Worm (Caenorhabditis elegans) whole organism, L3 larva: ENCODE results near the gene F21G4.6.

Experiments
- R02D3.7 ChIP-seq: fragments of 150-350 bp; optimal IDR thresholded peaks from 2 replicates; lab custom pipeline; 2014; ENCODE audit warnings: missing biosample characterization, missing genetic modification characterization
- ZK546.5 ChIP-seq: sonication (generic microtip); optimal IDR thresholded peaks from 2 replicates; lab custom pipeline; 2017; ENCODE audit warnings: missing biosample characterization, missing genetic modification characterization
- aly-2 ChIP-seq: fragments of 150-350 bp; optimal IDR thresholded peaks from 2 replicates; lab custom pipeline; 2014; ENCODE audit warnings: missing biosample characterization, missing genetic modification characterization
- ama-1 ChIP-seq: fragments of 150-350 bp; optimal IDR thresholded peaks from 2 replicates; lab custom pipeline; 2018
- ceh-9 ChIP-seq: sonication (generic microtip); optimal IDR thresholded peaks from 2 replicates; lab custom pipeline; 2018; ENCODE audit warnings: missing biosample characterization, missing genetic modification characterization
- egl-5 ChIP-seq: fragments of 150-350 bp; optimal IDR thresholded peaks from 2 replicates; lab custom pipeline; 2017; ENCODE audit warnings: missing biosample characterization, missing genetic modification reagents, missing genetic modification characterization, inconsistent platforms
- elt-1 ChIP-seq: fragments of 150-350 bp; optimal IDR thresholded peaks from 2 replicates; lab custom pipeline; 2014; ENCODE audit warnings: missing biosample characterization, missing genetic modification characterization
- fkh-10 ChIP-seq: sonication (generic microtip); optimal IDR thresholded peaks from 2 replicates; lab custom pipeline; 2017; ENCODE audit warnings: missing biosample characterization, missing genetic modification reagents, missing genetic modification characterization
- fos-1 ChIP-seq: fragments of 150-350 bp; optimal IDR thresholded peaks from 2 replicates; lab custom pipeline; 2014; ENCODE audit warnings: missing biosample characterization, missing genetic modification characterization
- hmg-11 ChIP-seq: sonication (generic microtip); optimal IDR thresholded peaks from 2 replicates; lab custom pipeline; 2016; ENCODE audit warnings: missing genetic modification characterization, missing compliant biosample characterization
- lin-15B ChIP-seq: fragments of 150-350 bp; optimal IDR thresholded peaks from 2 replicates; lab custom pipeline; 2014; ENCODE audit warnings: missing biosample characterization, missing genetic modification characterization
- mml-1 ChIP-seq: fragments of 150-350 bp; sonication (generic microtip); optimal IDR thresholded peaks from 3 replicates; lab custom pipeline; 2014; ENCODE audit warnings: missing biosample characterization, missing genetic modification characterization
- nhr-12 ChIP-seq: fragments of 150-350 bp; optimal IDR thresholded peaks from 2 replicates; lab custom pipeline; 2014; ENCODE audit warnings: missing biosample characterization, missing genetic modification characterization
- nhr-23 ChIP-seq: fragments of 150-350 bp; optimal IDR thresholded peaks from 2 replicates; lab custom pipeline; 2014; ENCODE audit warnings: missing biosample characterization, missing genetic modification reagents, missing genetic modification characterization
- nhr-237 ChIP-seq: fragments of 150-350 bp; optimal IDR thresholded peaks from 2 replicates; lab custom pipeline; 2014; ENCODE audit warnings: missing biosample characterization, missing genetic modification characterization
- nhr-25 ChIP-seq: sonication (generic microtip); optimal IDR thresholded peaks from 2 replicates; lab custom pipeline; 2017; ENCODE audit warnings: missing biosample characterization, missing genetic modification characterization
- nhr-67 ChIP-seq: fragments of 150-350 bp; optimal IDR thresholded peaks from 2 replicates; lab custom pipeline; 2014; ENCODE audit warnings: missing biosample characterization, missing genetic modification characterization
- nhr-76 ChIP-seq: fragments of 150-350 bp; sonication (generic microtip); optimal IDR thresholded peaks from 5 replicates; lab custom pipeline; 2014; ENCODE audit warnings: missing biosample characterization, missing genetic modification characterization
- nhr-77 ChIP-seq: fragments of 150-350 bp; optimal IDR thresholded peaks from 2 replicates; lab custom pipeline; 2014; ENCODE audit warnings: missing biosample characterization, missing genetic modification characterization
- pha-4 ChIP-seq: fragments of 150-350 bp; optimal IDR thresholded peaks from 2 replicates; lab custom pipeline; 2014; ENCODE audit warnings: missing biosample characterization, missing genetic modification reagents, missing genetic modification characterization
- pqm-1 ChIP-seq: fragments of 150-350 bp; optimal IDR thresholded peaks from 2 replicates; lab custom pipeline; 2017; ENCODE audit warnings: missing biosample characterization, missing genetic modification characterization, inconsistent platforms
- sea-2 ChIP-seq: fragments of 150-350 bp; sonication (generic microtip); optimal IDR thresholded peaks from 4 replicates; lab custom pipeline; 2014; ENCODE audit warnings: missing biosample characterization, missing genetic modification reagents, missing genetic modification characterization
- skn-1 ChIP-seq: fragments of 150-350 bp; optimal IDR thresholded peaks from 2 replicates; lab custom pipeline; 2014; ENCODE audit warnings: missing biosample characterization, missing genetic modification characterization
- snpc-4 ChIP-seq: fragments of 150-350 bp; optimal IDR thresholded peaks from 2 replicates; lab custom pipeline; 2014; ENCODE audit warnings: missing biosample characterization, missing genetic modification characterization
- tbx-2 ChIP-seq: sonication (generic microtip); optimal IDR thresholded peaks from 2 replicates; lab custom pipeline; 2016; ENCODE audit warnings: mild to moderate bottlenecking, missing genetic modification characterization, missing compliant biosample characterization
- unc-39 ChIP-seq: sonication (generic microtip); optimal IDR thresholded peaks from 4 replicates; lab custom pipeline; 2017; ENCODE audit warnings: missing biosample characterization, missing genetic modification characterization
- zag-1 ChIP-seq: fragments of 150-350 bp; optimal IDR thresholded peaks from 2 replicates; lab custom pipeline; 2014; ENCODE audit warnings: missing biosample characterization, missing genetic modification characterization

F21G4.6 gene

DNA sequence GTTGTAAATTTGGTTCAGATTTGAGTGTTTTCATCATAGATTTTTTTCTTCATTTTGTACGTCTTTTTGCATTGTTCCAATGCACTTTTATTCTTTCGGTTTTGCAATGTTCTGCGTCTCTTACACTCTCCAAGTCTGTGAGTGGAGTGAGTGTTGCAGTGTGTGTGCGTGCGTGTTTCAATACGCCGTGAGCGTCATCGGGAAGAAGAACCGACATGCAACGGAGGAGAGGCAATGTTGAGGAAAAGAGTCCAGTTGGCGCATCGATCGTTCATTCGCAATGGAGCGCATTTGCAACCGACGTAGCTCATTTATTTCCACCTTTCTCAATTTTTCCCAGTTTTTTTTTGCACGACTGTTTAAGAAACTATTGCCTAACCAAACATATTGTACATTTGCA is 41.3 kb upstream of the F21G4.6 start, which contains the start of gene ZC506.1 (continued):
- peak; percentile 91 for TF ChIP-seq egl-5 (tag; lab: Kevin White, UChicago)
- no peak for TF ChIP-seq mml-1 (tag; lab: Kevin White, UChicago)
- TF ChIP-seq fos-1 (tag; lab: Kevin White, UChicago), result peak; percentile 51

DNA sequence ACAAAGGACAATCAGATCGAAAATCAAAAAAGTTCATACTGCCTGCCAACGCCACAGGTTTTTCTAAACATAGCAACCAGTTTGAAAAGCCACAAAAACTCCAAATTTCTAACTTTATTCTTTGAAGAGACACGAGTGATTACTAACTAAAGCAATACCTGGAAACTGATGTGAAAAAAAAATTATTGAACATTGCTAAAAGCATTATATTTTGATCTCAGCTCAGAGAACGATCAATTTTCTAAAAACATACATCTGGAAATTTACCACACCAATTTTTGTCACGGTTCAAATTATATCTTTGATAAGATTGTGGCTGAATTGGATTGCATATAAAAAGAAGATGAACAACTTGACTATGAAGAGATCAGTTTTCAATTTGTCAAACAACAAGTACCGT is 40.2 kb upstream of the F21G4.6 start:
- TF ChIP-seq ceh-9 (tag; lab: Kevin White, UChicago) (no peak), ama-1 (lab: Kevin White, UChicago) (no peak), nhr-67 (tag; lab: Kevin White, UChicago) (no peak), pha-4 (no peak), elt-1 (tag; lab: Kevin White, UChicago) (no peak), unc-39 (tag; lab: Kevin White, UChicago) (no peak)

ce11 chrX:9956052-9956451 is 38.8 kb upstream of the F21G4.6 start:
- no peak for TF ChIP-seq nhr-23 (tag; lab: Kevin White, UChicago)
- TF ChIP-seq aly-2 (tag; lab: Kevin White, UChicago), result no peak
- TF ChIP-seq nhr-77 (tag; lab: Kevin White, UChicago), result no peak
- no peak for TF ChIP-seq nhr-67 (tag; lab: Kevin White, UChicago)
- TF ChIP-seq nhr-76 (tag; lab: Kevin White, UChicago), result no peak
- no peak for TF ChIP-seq R02D3.7 (tag; lab: Kevin White, UChicago)
- no peak for TF ChIP-seq skn-1
- TF ChIP-seq pha-4, result no peak
- no peak for TF ChIP-seq nhr-237 (tag; lab: Kevin White, UChicago)
- no peak for TF ChIP-seq lin-15B
- no peak for TF ChIP-seq mml-1 (tag; lab: Kevin White, UChicago)
- no peak for TF ChIP-seq egl-5 (tag; lab: Kevin White, UChicago)
- TF ChIP-seq pqm-1 (tag; lab: Kevin White, UChicago), result no peak
- TF ChIP-seq zag-1 (tag; lab: Kevin White, UChicago), result no peak
- TF ChIP-seq elt-1 (tag; lab: Kevin White, UChicago), result no peak
- no peak for TF ChIP-seq tbx-2 (tag; lab: Kevin White, UChicago)

DNA sequence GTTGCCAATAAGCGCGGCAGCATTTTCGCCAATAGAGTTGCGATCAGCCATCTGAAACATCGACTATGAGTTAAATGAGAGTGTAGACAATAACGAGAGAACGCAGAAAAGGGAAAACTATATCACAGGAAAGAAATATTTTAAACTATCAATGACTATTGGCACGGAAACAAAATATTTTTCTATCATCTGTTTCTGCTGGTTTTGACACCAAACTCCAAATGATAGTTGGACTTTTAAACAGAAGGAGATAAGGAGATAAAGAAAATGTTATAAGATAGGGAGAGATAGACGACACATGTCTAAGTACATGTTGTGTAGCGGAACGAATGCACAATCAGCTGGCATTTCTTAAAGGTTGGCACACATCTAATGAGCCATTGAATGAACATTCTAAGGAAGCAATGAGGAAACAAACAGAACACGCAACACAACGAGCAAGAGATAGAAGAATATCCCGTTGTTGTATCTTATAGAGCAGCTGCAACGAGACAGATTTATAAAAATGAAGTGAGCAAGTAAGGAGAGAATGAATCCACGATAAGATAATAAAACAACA is 37.3 kb upstream of the F21G4.6 start, which contains the start of gene cysl-1:
cysl-1 (minus strand) TSS at position 51 of the 559 bp plus-strand sequence.
- peak; percentile 50 for TF ChIP-seq egl-5 (tag; lab: Kevin White, UChicago)
- no peak for TF ChIP-seq nhr-12

DNA sequence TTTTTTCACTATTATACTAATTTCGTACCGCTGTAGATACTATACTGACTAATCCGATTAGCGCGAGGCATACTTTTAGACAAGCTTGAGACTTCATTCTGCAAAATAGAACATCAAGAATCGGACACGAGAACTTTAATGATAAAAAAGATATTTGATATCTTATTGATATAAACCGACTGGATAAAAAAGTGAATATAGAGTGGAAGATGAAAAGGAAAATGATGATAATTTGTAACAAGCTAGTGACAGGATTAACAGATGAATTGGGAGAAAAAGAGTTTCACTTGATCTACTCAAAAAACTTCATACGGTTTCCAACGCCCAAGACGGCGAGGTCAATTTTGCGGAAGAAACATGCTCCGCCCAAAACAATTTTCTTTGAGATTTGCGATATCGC is 31.7 kb upstream of the F21G4.6 start, which contains the start of gene nas-37:
nas-37 (minus strand) TSS at position 101 of the 400 bp plus-strand sequence.
- no peak for TF ChIP-seq elt-1 (tag; lab: Kevin White, UChicago)
- TF ChIP-seq fkh-10, result no peak
- no peak for TF ChIP-seq ZK546.5 (tag; lab: Kevin White, UChicago)
- no peak for TF ChIP-seq sea-2 (GFP tag; lab: Kevin White, UChicago)
- TF ChIP-seq snpc-4 (tag; lab: Kevin White, UChicago), result no peak
- no peak for TF ChIP-seq nhr-77 (tag; lab: Kevin White, UChicago)
- no peak for TF ChIP-seq R02D3.7 (tag; lab: Kevin White, UChicago)

DNA sequence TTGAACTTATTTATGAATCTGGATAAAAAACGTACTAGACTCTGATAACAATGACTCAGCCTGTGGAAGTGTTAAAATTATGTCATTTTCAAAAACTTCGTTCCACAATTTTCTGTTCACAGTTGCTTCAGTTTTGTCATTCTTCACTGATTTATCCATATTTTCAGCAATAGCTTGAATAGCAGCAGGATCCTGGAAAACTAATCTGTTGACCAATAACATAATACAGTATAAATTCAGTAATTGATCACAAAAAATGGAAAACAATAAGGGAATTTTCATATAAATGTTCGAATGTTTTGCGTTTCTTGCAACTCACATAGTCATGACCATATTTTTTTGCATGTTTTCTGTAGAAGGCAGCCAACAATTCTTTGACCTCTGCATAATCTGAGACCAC is 31.3 kb upstream of the F21G4.6 start:
- TF ChIP-seq ceh-9 (tag; lab: Kevin White, UChicago), result no peak
- TF ChIP-seq nhr-67 (tag; lab: Kevin White, UChicago), result no peak
- no peak for TF ChIP-seq hmg-11 (tag; lab: Kevin White, UChicago)
- TF ChIP-seq, all 47 proteins: peak for 0

- TF ChIP-seq hmg-11 (tag; lab: Kevin White, UChicago) (peak; percentile 13), tbx-2 (tag; lab: Kevin White, UChicago) (no peak), nhr-23 (tag; lab: Kevin White, UChicago) (no peak), ama-1 (lab: Kevin White, UChicago) (no peak), pha-4 (no peak), nhr-25 (peak; percentile 31), sea-2 (GFP tag; lab: Kevin White, UChicago) (no peak), R02D3.7 (tag; lab: Kevin White, UChicago) (no peak), egl-5 (tag; lab: Kevin White, UChicago) (no peak)
Measured at ce11 chrX:9941379-9941778, 24.1 kb upstream of the F21G4.6 start.
